Worm (Caenorhabditis elegans) whole organism, mixed stage, embryonic: ENCODE results near the gene T14G8.3.

Experiments
- blmp-1 ChIP-seq: fragments of 150-350 bp; optimal IDR thresholded peaks from 2 replicates; lab custom pipeline; 2014; ENCODE audit warnings: missing biosample characterization, missing genetic modification characterization
- elt-1 ChIP-seq: sonication (generic microtip); optimal IDR thresholded peaks from 2 replicates; lab custom pipeline; 2017; ENCODE audit warnings: missing genetic modification characterization, mild to moderate bottlenecking, missing compliant biosample characterization, antibody characterized with exemption, moderate library complexity, borderline replicate concordance; ENCODE audit not compliant: insufficient read depth
- mep-1 ChIP-seq: fragments of 150-350 bp; optimal IDR thresholded peaks from 2 replicates; lab custom pipeline; 2017; ENCODE audit warnings: missing biosample characterization, missing genetic modification reagents, missing genetic modification characterization, inconsistent platforms
- nhr-237 ChIP-seq: fragments of 150-350 bp; optimal IDR thresholded peaks from 2 replicates; lab custom pipeline; 2014; ENCODE audit warnings: missing biosample characterization, missing genetic modification characterization
- unc-39 ChIP-seq: fragments of 150-350 bp; optimal IDR thresholded peaks from 2 replicates; lab custom pipeline; 2014; ENCODE audit warnings: missing biosample characterization, missing genetic modification characterization
- ztf-11 ChIP-seq: fragments of 150-350 bp; optimal IDR thresholded peaks from 2 replicates; lab custom pipeline; 2014; ENCODE audit warnings: missing biosample characterization, missing genetic modification characterization

DNA sequence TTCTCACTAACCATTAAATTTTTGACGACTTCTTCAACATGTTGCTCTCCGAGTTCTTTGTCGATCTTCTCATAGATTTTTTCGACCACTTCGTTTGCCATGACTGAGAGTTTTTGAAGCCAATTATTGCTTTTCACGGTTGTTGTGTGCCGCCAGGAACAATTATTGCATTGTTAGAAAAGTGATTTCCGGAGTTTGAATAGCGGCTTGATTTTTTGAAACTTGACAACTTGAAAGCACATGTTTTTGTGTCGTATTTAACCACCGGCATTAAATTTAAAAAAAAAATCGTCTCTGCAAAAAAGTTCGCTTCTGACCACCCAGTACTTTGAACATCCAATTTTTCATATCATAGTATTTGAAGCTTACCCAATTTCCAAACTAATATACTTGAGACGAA lies 15.0 kb upstream of the T14G8.3 start, which contains the start of gene C52G5.3:
- no peak for TF ChIP-seq nhr-237 (tag; lab: Kevin White, UChicago)
- no peak for TF ChIP-seq elt-1 (tag; lab: Kevin White, UChicago)
- TF ChIP-seq mep-1 (tag; lab: Kevin White, UChicago) = no peak
- TF ChIP-seq unc-39 (tag; lab: Kevin White, UChicago) = no peak
- TF ChIP-seq blmp-1 (tag; lab: Kevin White, UChicago) = no peak
- TF ChIP-seq ztf-11 (tag; lab: Kevin White, UChicago) = no peak
